Worm (Caenorhabditis elegans) whole organism, L4 larva: ENCODE results near the gene R144.11.
A peak's percentile ranks its signal among the peaks of the same experiment; 100 is the strongest.

Source experiments
- D1046.2 ChIP-seq: fragments of 200-800 bp; sonication (Bioruptor generic); IDR thresholded peaks from 2 replicates; pipeline ENCODE4 v1.3.6; 2022; ENCODE audit warnings: missing genetic modification characterization, missing compliant biosample characterization
- F10B5.3 ChIP-seq: sonication (generic microtip); optimal IDR thresholded peaks from 2 replicates; lab custom pipeline; 2016; ENCODE audit warnings: mild to moderate bottlenecking, missing genetic modification characterization, missing compliant biosample characterization
- F37D6.2 ChIP-seq: sonication (generic microtip); optimal IDR thresholded peaks from 2 replicates; lab custom pipeline; 2016; ENCODE audit warnings: mild to moderate bottlenecking, missing genetic modification characterization, missing compliant biosample characterization
- F44E2.7 ChIP-seq: fragments of 200-800 bp; sonication (Bioruptor generic); IDR thresholded peaks from 2 replicates; pipeline ENCODE4 v2.1.2; 2022; ENCODE audit warnings: missing genetic modification characterization, missing compliant biosample characterization
- Y48G9A.11 ChIP-seq: fragments of 200-800 bp; sonication (Bioruptor generic); IDR thresholded peaks from 2 replicates; pipeline ENCODE4 v1.3.6; 2022; ENCODE audit warnings: missing genetic modification reagents, missing genetic modification characterization, missing compliant biosample characterization
- Y5F2A.4 ChIP-seq: fragments of 200-800 bp; sonication (Bioruptor generic); optimal IDR thresholded peaks from 2 replicates; lab custom pipeline; 2018; ENCODE audit warnings: mild to moderate bottlenecking, missing genetic modification characterization, missing compliant biosample characterization
- aha-1 ChIP-seq: fragments of 150-350 bp; peaks from one replicate; lab custom pipeline; 2014; ENCODE audit warnings: missing biosample characterization, missing genetic modification characterization
- ama-1 ChIP-seq: fragments of 150-350 bp; optimal IDR thresholded peaks from 2 replicates; lab custom pipeline; 2014; ENCODE audit warnings: inconsistent platforms, mixed read lengths
- arid-1 ChIP-seq: fragments of 200-800 bp; sonication (Bioruptor generic); conservative IDR thresholded peaks from 2 replicates; pipeline ENCODE4 v1.3.6; 2022; ENCODE audit warnings: missing genetic modification reagents, missing genetic modification characterization, missing compliant biosample characterization
- attf-4 ChIP-seq: sonication (generic microtip); optimal IDR thresholded peaks from 3 replicates; lab custom pipeline; 2017; ENCODE audit warnings: missing biosample characterization, missing genetic modification characterization
- ceh-20 ChIP-seq: fragments of 200-800 bp; sonication (Bioruptor generic); IDR thresholded peaks from 2 replicates; pipeline ENCODE4 v1.3.6; 2022; ENCODE audit warnings: missing genetic modification reagents, missing genetic modification characterization, missing compliant biosample characterization
- ceh-28 ChIP-seq: fragments of 150-350 bp; optimal IDR thresholded peaks from 2 replicates; lab custom pipeline; 2014; ENCODE audit warnings: missing biosample characterization, missing genetic modification reagents, missing genetic modification characterization
- ceh-44 ChIP-seq: fragments of 200-800 bp; sonication (Bioruptor generic); IDR thresholded peaks from 2 replicates; pipeline ENCODE4 v1.3.6; 2022; ENCODE audit warnings: missing genetic modification reagents, missing genetic modification characterization, missing compliant biosample characterization
- ceh-82 ChIP-seq: sonication (generic microtip); optimal IDR thresholded peaks from 2 replicates; lab custom pipeline; 2017; ENCODE audit warnings: missing biosample characterization, missing genetic modification characterization
- daf-12 ChIP-seq: fragments of 150-350 bp; optimal IDR thresholded peaks from 2 replicates; lab custom pipeline; 2014; ENCODE audit warnings: missing biosample characterization, missing genetic modification reagents, missing genetic modification characterization
- dmd-6 ChIP-seq: fragments of 200-800 bp; sonication (Bioruptor generic); IDR thresholded peaks from 2 replicates; pipeline ENCODE4 v1.3.6; 2022; ENCODE audit warnings: missing genetic modification reagents, missing genetic modification characterization, missing compliant biosample characterization
- dpl-1 ChIP-seq: fragments of 150-350 bp; optimal IDR thresholded peaks from 2 replicates; lab custom pipeline; 2014; ENCODE audit warnings: missing biosample characterization, missing genetic modification reagents, missing genetic modification characterization
- duxl-1 ChIP-seq: sonication (generic microtip); optimal IDR thresholded peaks from 2 replicates; lab custom pipeline; 2016; ENCODE audit warnings: mild to moderate bottlenecking, missing genetic modification characterization, moderate library complexity, missing compliant biosample characterization; ENCODE audit not compliant: poor library complexity
- dve-1 ChIP-seq: sonication (generic microtip); optimal IDR thresholded peaks from 2 replicates; lab custom pipeline; 2017; ENCODE audit warnings: antibody characterized with exemption, mild to moderate bottlenecking, missing genetic modification characterization, missing compliant biosample characterization; ENCODE audit not compliant: insufficient read depth
- gei-8 ChIP-seq: fragments of 200-800 bp; sonication (Bioruptor generic); optimal IDR thresholded peaks from 2 replicates; lab custom pipeline; 2018; ENCODE audit warnings: mild to moderate bottlenecking, missing genetic modification characterization, missing compliant biosample characterization
- hif-1 ChIP-seq, 2 experiments: sonication (generic microtip); optimal IDR thresholded peaks; 2 replicates each; lab custom pipeline; 2016 to 2017; ENCODE audit warnings: missing compliant biosample characterization in 2 of 2, missing genetic modification characterization in 2 of 2, missing genetic modification reagents in 2 of 2, missing genotype in 2 of 2, mild to moderate bottlenecking in 1 of 2
- lin-1 ChIP-seq: fragments of 200-800 bp; sonication (Bioruptor generic); IDR thresholded peaks from 2 replicates; pipeline ENCODE4 v1.3.6; 2022; ENCODE audit warnings: missing genetic modification reagents, missing genetic modification characterization, missing compliant biosample characterization
- lin-15B ChIP-seq: fragments of 150-350 bp; sonication (generic microtip); optimal IDR thresholded peaks from 3 replicates; lab custom pipeline; 2014; ENCODE audit warnings: missing biosample characterization, missing genetic modification characterization
- lin-29 ChIP-seq: fragments of 200-800 bp; sonication (Bioruptor generic); IDR thresholded peaks from 2 replicates; pipeline ENCODE4 v1.3.6; 2022; ENCODE audit warnings: missing genetic modification reagents, missing genetic modification characterization, missing compliant biosample characterization
- lin-38 ChIP-seq: fragments of 200-800 bp; sonication (Bioruptor generic); IDR thresholded peaks from 2 replicates; pipeline ENCODE4 v1.3.6; 2022; ENCODE audit warnings: missing genetic modification reagents, missing genetic modification characterization, missing compliant biosample characterization
- lir-3 ChIP-seq: sonication (generic microtip); optimal IDR thresholded peaks from 2 replicates; lab custom pipeline; 2016; ENCODE audit warnings: mild to moderate bottlenecking, missing genetic modification characterization, missing compliant biosample characterization
- lsy-2 ChIP-seq, 2 experiments: fragments of 150-350 bp in 1 of 2; sonication (generic microtip) in 1 of 2; optimal IDR thresholded peaks; 2 replicates each; lab custom pipeline; 2014 to 2017; ENCODE audit warnings: missing biosample characterization in 2 of 2, missing genetic modification characterization in 2 of 2
- madf-5 ChIP-seq, 2 experiments: fragments of 200-800 bp; sonication (Bioruptor generic); IDR thresholded peaks; 2 replicates each; pipeline ENCODE4 v1.3.6; 2022; ENCODE audit warnings: missing compliant biosample characterization in 2 of 2, missing genetic modification characterization in 2 of 2
- mdt-29 ChIP-seq: fragments of 200-800 bp; sonication (Bioruptor generic); IDR thresholded peaks from 2 replicates; pipeline ENCODE4 v1.3.6; 2022; ENCODE audit warnings: missing genetic modification reagents, missing genetic modification characterization, missing compliant biosample characterization
- mep-1 ChIP-seq: fragments of 150-350 bp; sonication (generic microtip); optimal IDR thresholded peaks from 3 replicates; lab custom pipeline; 2014; ENCODE audit warnings: missing biosample characterization, missing genetic modification characterization
- mxl-2 ChIP-seq: fragments of 200-800 bp; sonication (Bioruptor generic); conservative IDR thresholded peaks from 2 replicates; pipeline ENCODE4 v1.3.6; 2022; ENCODE audit warnings: missing genetic modification reagents, missing genetic modification characterization, missing compliant biosample characterization
- nhr-42 ChIP-seq: fragments of 200-800 bp; sonication (Bioruptor generic); IDR thresholded peaks from 2 replicates; pipeline ENCODE4 v1.3.6; 2022; ENCODE audit warnings: missing genetic modification characterization, missing compliant biosample characterization
- pqm-1 ChIP-seq: sonication (generic microtip); optimal IDR thresholded peaks from 2 replicates; lab custom pipeline; 2017; ENCODE audit warnings: missing biosample characterization, missing genetic modification characterization
- rbr-2 ChIP-seq: sonication (generic microtip); optimal IDR thresholded peaks from 2 replicates; lab custom pipeline; 2016; ENCODE audit warnings: missing genotype, missing genetic modification characterization, missing compliant biosample characterization
- sdz-12 ChIP-seq: fragments of 200-800 bp; sonication (Bioruptor generic); optimal IDR thresholded peaks from 2 replicates; lab custom pipeline; 2018; ENCODE audit warnings: mild to moderate bottlenecking, missing genetic modification characterization, missing compliant biosample characterization
- set-16 ChIP-seq: fragments of 200-800 bp; sonication (Bioruptor generic); IDR thresholded peaks from 2 replicates; pipeline ENCODE4 v1.3.6; 2022; ENCODE audit warnings: missing genetic modification reagents, missing genetic modification characterization, missing compliant biosample characterization
- unc-39 ChIP-seq: sonication (generic microtip); optimal IDR thresholded peaks from 2 replicates; lab custom pipeline; 2017; ENCODE audit warnings: missing biosample characterization, missing genetic modification characterization
- unc-62 ChIP-seq, 3 experiments: fragments of 150-350 bp in 1 of 3; sonication (generic microtip); optimal IDR thresholded peaks in 2 of 3; peaks in 1 of 3; 1 replicate in 1 of 3; 2 replicates in 2 of 3; lab custom pipeline; 2014 to 2017; ENCODE audit warnings: missing biosample characterization in 3 of 3, missing genetic modification characterization in 3 of 3, missing genetic modification reagents in 3 of 3, missing genotype in 1 of 3
- zag-1 ChIP-seq: fragments of 150-350 bp; optimal IDR thresholded peaks from 2 replicates; lab custom pipeline; 2014; ENCODE audit warnings: missing biosample characterization, missing genetic modification characterization
- zfp-2 ChIP-seq: sonication (generic microtip); optimal IDR thresholded peaks from 2 replicates; lab custom pipeline; 2016; ENCODE audit warnings: mild to moderate bottlenecking, missing genetic modification characterization, missing compliant biosample characterization

The R144.11 gene

DNA sequence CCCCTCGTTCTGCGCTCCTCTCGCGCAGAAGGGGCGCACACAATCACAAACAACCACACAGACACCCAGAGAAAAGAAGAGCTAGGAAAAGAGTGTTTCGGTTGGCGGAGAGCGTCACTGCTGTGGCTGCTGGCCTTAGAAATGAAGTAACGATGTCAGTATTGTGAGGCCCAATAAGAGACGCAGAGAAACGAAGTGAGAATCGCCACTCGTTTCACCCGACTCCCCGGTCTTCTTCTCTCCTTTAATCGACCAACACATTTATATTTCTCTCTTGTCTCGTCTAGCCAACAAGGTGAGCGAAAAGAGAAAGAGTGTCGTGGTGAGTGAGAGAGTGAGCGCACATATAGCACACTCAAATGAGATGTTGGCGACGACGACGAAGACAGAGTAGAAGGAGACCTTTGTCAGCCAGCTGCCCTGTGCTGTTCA lies 5.3 kb upstream of the R144.11 start (continued):
- peak; percentile 78 to 90 for TF ChIP-seq lsy-2 (tag; optimal IDR thresholded peaks at IDR 0.05; lab: Kevin White, UChicago)
- TF ChIP-seq Y48G9A.11: no peak
- TF ChIP-seq F37D6.2 (tag; lab: Kevin White, UChicago): peak; percentile 85
- no peak for TF ChIP-seq attf-4 (tag; lab: Kevin White, UChicago)
- TF ChIP-seq gei-8 (GFP tag; lab: Kevin White, UChicago): peak; percentile 21
- TF ChIP-seq mep-1 (tag; lab: Kevin White, UChicago): peak; percentile 97
- TF ChIP-seq Y5F2A.4 (GFP tag; lab: Kevin White, UChicago): no peak
- no peak for TF ChIP-seq nhr-42
- no peak for TF ChIP-seq zag-1 (tag; lab: Kevin White, UChicago)
- peak; percentile 32; the same call in 1 of the 2 replicates for TF ChIP-seq lin-1 (GFP tag; lab: Robert Waterston, UW)
- peak; percentile 64 for TF ChIP-seq dmd-6 (GFP tag; lab: Robert Waterston, UW)
- TF ChIP-seq pqm-1 (tag; lab: Kevin White, UChicago): no peak
- no peak for TF ChIP-seq unc-39 (tag; lab: Kevin White, UChicago)
- TF ChIP-seq madf-5 (GFP tag; IDR thresholded peaks at IDR 0.05; lab: Robert Waterston, UW): 0 out of 4 replicates have a peak, but pooled peaks of 1 of the 2 experiments have one; percentile 28
- TF ChIP-seq dpl-1 (GFP tag; lab: Kevin White, UChicago): peak; percentile 56
- TF ChIP-seq D1046.2 (GFP tag; lab: Robert Waterston, UW): no peak
- no peak for TF ChIP-seq duxl-1 (tag; lab: Kevin White, UChicago)
- peak; percentile 65; the same call in 1 of the 2 replicates for TF ChIP-seq ceh-20 (GFP tag; lab: Robert Waterston, UW)
- TF ChIP-seq F44E2.7 (GFP tag; lab: Robert Waterston, UW): no peak
- no peak for TF ChIP-seq lin-15B (tag; lab: Kevin White, UChicago)
- peak; percentile 65 for TF ChIP-seq ceh-28 (tag; lab: Kevin White, UChicago)
- TF ChIP-seq daf-12 (tag; lab: Kevin White, UChicago): no peak
- TF ChIP-seq rbr-2 (tag; lab: Kevin White, UChicago): peak; percentile 90
- TF ChIP-seq lir-3 (tag; lab: Kevin White, UChicago): no peak
- no peak for TF ChIP-seq lin-29 (GFP tag; lab: Robert Waterston, UW)
- TF ChIP-seq arid-1 (GFP tag; lab: Robert Waterston, UW): 0 out of 2 replicates have a peak, but pooled peaks have one; percentile 15
- TF ChIP-seq, all 104 proteins: peak for 48

DNA sequence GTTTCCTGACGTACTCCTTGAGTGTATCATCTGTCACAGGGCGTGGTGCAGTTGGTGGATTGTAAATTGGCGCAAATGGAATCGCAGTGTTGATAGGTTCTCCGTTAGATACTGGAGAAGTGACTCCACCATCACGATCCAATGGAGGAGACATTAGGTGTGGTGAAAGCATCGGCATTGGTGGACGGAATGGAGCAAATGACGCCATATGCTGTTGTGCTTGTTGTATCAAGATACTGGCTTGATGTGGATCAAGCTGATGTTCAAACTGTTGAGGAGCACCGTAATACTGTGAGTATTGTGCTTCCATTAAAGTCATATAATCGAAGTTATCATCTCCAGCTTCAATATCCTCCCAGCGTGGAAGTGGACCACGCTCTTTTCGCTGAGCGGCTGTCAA lies 3.8 kb upstream of the R144.11 start:
- TF ChIP-seq aha-1 (peak; percentile 43), ceh-44 (GFP tag; lab: Robert Waterston, UW) (no peak), unc-62 (GFP tag; optimal IDR thresholded peaks at IDR 0.05 in 1 of 2; lab: Kevin White, UChicago) (peak in 1 of 2 experiments; percentile 38), unc-62 (tag; optimal IDR thresholded peaks at IDR 0.05; lab: Kevin White, UChicago) (no peak), dve-1 (no peak)

DNA sequence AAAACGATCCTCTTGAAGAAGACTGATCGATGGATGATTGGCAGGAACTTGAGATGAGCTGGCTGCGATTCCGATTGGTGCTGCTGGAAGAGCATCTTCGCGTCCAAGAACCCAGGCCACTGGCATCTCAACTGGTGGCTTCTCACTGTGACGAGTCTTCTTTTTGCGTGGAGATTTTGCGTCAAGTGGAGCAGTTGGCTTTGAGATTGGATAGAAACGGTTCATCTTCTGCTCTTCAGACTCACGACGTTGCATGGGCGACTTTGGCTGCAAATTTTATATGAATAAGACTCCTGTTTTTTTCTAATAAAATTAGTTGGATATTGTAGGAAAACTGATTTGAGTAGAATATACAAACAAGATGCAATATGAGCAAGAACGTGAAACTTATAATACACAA lies 2.1 kb upstream of the R144.11 start:
- no peak for TF ChIP-seq mdt-29 (GFP tag; lab: Robert Waterston, UW)
- TF ChIP-seq lin-38 (GFP tag; lab: Robert Waterston, UW): peak; percentile 32; the same call in 1 of the 2 replicates
- no peak for TF ChIP-seq ama-1 (lab: Kevin White, UChicago)
- no peak for TF ChIP-seq F10B5.3 (tag; lab: Kevin White, UChicago)
- TF ChIP-seq hif-1 (tag; optimal IDR thresholded peaks at IDR 0.05; lab: Kevin White, UChicago): no peak
- no peak for TF ChIP-seq sdz-12 (GFP tag; lab: Kevin White, UChicago)
- TF ChIP-seq lin-1 (GFP tag; lab: Robert Waterston, UW): no peak
- TF ChIP-seq lin-29 (GFP tag; lab: Robert Waterston, UW): no peak
- peak; percentile 83 for TF ChIP-seq aha-1
- TF ChIP-seq ceh-82 (tag; lab: Kevin White, UChicago): no peak
- TF ChIP-seq mxl-2 (GFP tag; lab: Robert Waterston, UW): no peak
- no peak for TF ChIP-seq lin-15B (tag; lab: Kevin White, UChicago)
- TF ChIP-seq zfp-2 (tag; lab: Kevin White, UChicago): no peak
- TF ChIP-seq unc-62 (GFP tag; optimal IDR thresholded peaks at IDR 0.05 in 1 of 2; lab: Kevin White, UChicago): peak in 1 of 2 experiments; percentile 96
- no peak for TF ChIP-seq unc-62 (tag; optimal IDR thresholded peaks at IDR 0.05; lab: Kevin White, UChicago)
- peak; percentile 13; the same call in 1 of the 2 replicates for TF ChIP-seq set-16 (GFP tag; lab: Robert Waterston, UW)
